Worm (Caenorhabditis elegans) whole organism, L3 larva: Measurements from ENCODE around the gene cyk-1.

Source experiments
- R02D3.7 ChIP-seq: fragments of 150-350 bp; optimal IDR thresholded peaks from 2 replicates; lab custom pipeline; 2014; ENCODE audit warnings: missing biosample characterization, missing genetic modification characterization
- ZK546.5 ChIP-seq: sonication (generic microtip); optimal IDR thresholded peaks from 2 replicates; lab custom pipeline; 2017; ENCODE audit warnings: missing biosample characterization, missing genetic modification characterization
- aly-2 ChIP-seq: fragments of 150-350 bp; optimal IDR thresholded peaks from 2 replicates; lab custom pipeline; 2014; ENCODE audit warnings: missing biosample characterization, missing genetic modification characterization
- ama-1 ChIP-seq: fragments of 150-350 bp; optimal IDR thresholded peaks from 2 replicates; lab custom pipeline; 2018
- ceh-16 ChIP-seq: sonication (generic microtip); optimal IDR thresholded peaks from 2 replicates; lab custom pipeline; 2017; ENCODE audit warnings: missing biosample characterization, missing genetic modification characterization
- ceh-9 ChIP-seq: sonication (generic microtip); optimal IDR thresholded peaks from 2 replicates; lab custom pipeline; 2018; ENCODE audit warnings: missing biosample characterization, missing genetic modification characterization
- daf-12 ChIP-seq: fragments of 150-350 bp; optimal IDR thresholded peaks from 2 replicates; lab custom pipeline; 2014; ENCODE audit warnings: missing biosample characterization, missing genetic modification reagents, missing genetic modification characterization
- egl-5 ChIP-seq: fragments of 150-350 bp; optimal IDR thresholded peaks from 2 replicates; lab custom pipeline; 2017; ENCODE audit warnings: missing biosample characterization, missing genetic modification reagents, missing genetic modification characterization, inconsistent platforms
- elt-1 ChIP-seq: fragments of 150-350 bp; optimal IDR thresholded peaks from 2 replicates; lab custom pipeline; 2014; ENCODE audit warnings: missing biosample characterization, missing genetic modification characterization
- elt-2 ChIP-seq: sonication (generic microtip); optimal IDR thresholded peaks from 2 replicates; lab custom pipeline; 2016; ENCODE audit warnings: missing genetic modification reagents, mild to moderate bottlenecking, missing genetic modification characterization, missing compliant biosample characterization
- elt-3 ChIP-seq, 3 experiments: fragments of 150-350 bp in 1 of 3; sonication (generic microtip) in 2 of 3; optimal IDR thresholded peaks; 2 replicates in 2 of 3; 4 replicates in 1 of 3; lab custom pipeline; 2014 to 2017; ENCODE audit warnings: missing biosample characterization in 3 of 3, missing genetic modification characterization in 3 of 3
- fkh-2 ChIP-seq: fragments of 150-350 bp; optimal IDR thresholded peaks from 2 replicates; lab custom pipeline; 2014; ENCODE audit warnings: missing biosample characterization, missing genetic modification reagents, missing genetic modification characterization
- fos-1 ChIP-seq: fragments of 150-350 bp; optimal IDR thresholded peaks from 2 replicates; lab custom pipeline; 2014; ENCODE audit warnings: missing biosample characterization, missing genetic modification characterization
- hmg-11 ChIP-seq: sonication (generic microtip); optimal IDR thresholded peaks from 2 replicates; lab custom pipeline; 2016; ENCODE audit warnings: missing genetic modification characterization, missing compliant biosample characterization
- jun-1 ChIP-seq: fragments of 150-350 bp; optimal IDR thresholded peaks from 2 replicates; lab custom pipeline; 2014; ENCODE audit warnings: missing biosample characterization, missing genetic modification reagents, missing genetic modification characterization
- lin-15B ChIP-seq: fragments of 150-350 bp; optimal IDR thresholded peaks from 2 replicates; lab custom pipeline; 2014; ENCODE audit warnings: missing biosample characterization, missing genetic modification characterization
- mdl-1 ChIP-seq: fragments of 150-350 bp; optimal IDR thresholded peaks from 2 replicates; lab custom pipeline; 2014; ENCODE audit warnings: missing biosample characterization, missing genetic modification characterization
- mml-1 ChIP-seq: fragments of 150-350 bp; sonication (generic microtip); optimal IDR thresholded peaks from 3 replicates; lab custom pipeline; 2014; ENCODE audit warnings: missing biosample characterization, missing genetic modification characterization
- nfya-1 ChIP-seq: sonication (generic microtip); optimal IDR thresholded peaks from 2 replicates; lab custom pipeline; 2017; ENCODE audit warnings: missing genetic modification characterization, mild to moderate bottlenecking, missing compliant biosample characterization, antibody characterized with exemption, moderate library complexity; ENCODE audit not compliant: insufficient read depth
- nhr-11 ChIP-seq: fragments of 150-350 bp; optimal IDR thresholded peaks from 2 replicates; lab custom pipeline; 2014; ENCODE audit warnings: missing biosample characterization, missing genetic modification characterization
- nhr-12 ChIP-seq: fragments of 150-350 bp; optimal IDR thresholded peaks from 2 replicates; lab custom pipeline; 2014; ENCODE audit warnings: missing biosample characterization, missing genetic modification characterization
- nhr-23 ChIP-seq: fragments of 150-350 bp; optimal IDR thresholded peaks from 2 replicates; lab custom pipeline; 2014; ENCODE audit warnings: missing biosample characterization, missing genetic modification reagents, missing genetic modification characterization
- nhr-237 ChIP-seq: fragments of 150-350 bp; optimal IDR thresholded peaks from 2 replicates; lab custom pipeline; 2014; ENCODE audit warnings: missing biosample characterization, missing genetic modification characterization
- nhr-25 ChIP-seq: sonication (generic microtip); optimal IDR thresholded peaks from 2 replicates; lab custom pipeline; 2017; ENCODE audit warnings: missing biosample characterization, missing genetic modification characterization
- nhr-28 ChIP-seq: fragments of 150-350 bp; optimal IDR thresholded peaks from 2 replicates; lab custom pipeline; 2014; ENCODE audit warnings: missing biosample characterization, missing genetic modification characterization
- nhr-67 ChIP-seq: fragments of 150-350 bp; optimal IDR thresholded peaks from 2 replicates; lab custom pipeline; 2014; ENCODE audit warnings: missing biosample characterization, missing genetic modification characterization
- nhr-77 ChIP-seq: fragments of 150-350 bp; optimal IDR thresholded peaks from 2 replicates; lab custom pipeline; 2014; ENCODE audit warnings: missing biosample characterization, missing genetic modification characterization
- pha-4 ChIP-seq: fragments of 150-350 bp; optimal IDR thresholded peaks from 2 replicates; lab custom pipeline; 2014; ENCODE audit warnings: missing biosample characterization, missing genetic modification reagents, missing genetic modification characterization
- pqm-1 ChIP-seq: fragments of 150-350 bp; optimal IDR thresholded peaks from 2 replicates; lab custom pipeline; 2017; ENCODE audit warnings: missing biosample characterization, missing genetic modification characterization, inconsistent platforms
- skn-1 ChIP-seq: fragments of 150-350 bp; optimal IDR thresholded peaks from 2 replicates; lab custom pipeline; 2014; ENCODE audit warnings: missing biosample characterization, missing genetic modification characterization
- snpc-4 ChIP-seq: fragments of 150-350 bp; optimal IDR thresholded peaks from 2 replicates; lab custom pipeline; 2014; ENCODE audit warnings: missing biosample characterization, missing genetic modification characterization
- tbx-2 ChIP-seq: sonication (generic microtip); optimal IDR thresholded peaks from 2 replicates; lab custom pipeline; 2016; ENCODE audit warnings: mild to moderate bottlenecking, missing genetic modification characterization, missing compliant biosample characterization
- unc-39 ChIP-seq: sonication (generic microtip); optimal IDR thresholded peaks from 4 replicates; lab custom pipeline; 2017; ENCODE audit warnings: missing biosample characterization, missing genetic modification characterization
- unc-62 ChIP-seq: fragments of 150-350 bp; sonication (generic microtip); optimal IDR thresholded peaks from 4 replicates; lab custom pipeline; 2014; ENCODE audit warnings: missing biosample characterization, missing genetic modification reagents, missing genetic modification characterization
- ztf-11 ChIP-seq: fragments of 150-350 bp; optimal IDR thresholded peaks from 2 replicates; lab custom pipeline; 2014; ENCODE audit warnings: missing biosample characterization, missing genetic modification characterization

The cyk-1 gene

DNA sequence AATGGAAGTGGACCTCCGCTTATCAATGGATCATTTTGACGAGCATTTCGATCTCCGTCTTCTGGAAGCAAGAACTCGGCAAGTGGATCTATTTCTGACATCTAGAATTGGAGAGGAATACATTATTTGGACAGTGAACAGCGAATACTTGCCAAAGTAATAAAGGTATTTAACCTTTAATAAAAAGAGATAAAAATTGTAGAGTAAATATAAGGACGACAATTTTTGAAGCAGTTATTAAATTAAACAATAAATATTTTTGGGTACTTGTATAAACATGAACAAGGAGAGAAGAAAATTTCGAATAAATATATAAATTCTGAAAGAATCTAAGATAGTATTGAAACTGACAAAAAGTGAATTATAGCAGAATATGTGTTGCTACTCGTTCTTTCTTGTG is 43.4 kb upstream of the cyk-1 start, which contains the start of gene lin-37:
TSS of gene lin-37 (minus strand) at position 101 of the 400 bp plus-strand sequence.
- TF ChIP-seq nhr-237 (tag; lab: Kevin White, UChicago) = no peak
- TF ChIP-seq elt-1 (tag; lab: Kevin White, UChicago) = no peak
- TF ChIP-seq nhr-25 = no peak
- TF ChIP-seq R02D3.7 = no peak
- TF ChIP-seq jun-1 (tag; lab: Kevin White, UChicago) = no peak
- TF ChIP-seq elt-2 (tag; lab: Kevin White, UChicago) = no peak
- no peak for TF ChIP-seq fos-1 (tag; lab: Kevin White, UChicago)
- TF ChIP-seq pqm-1 (tag; lab: Kevin White, UChicago) = no peak
- TF ChIP-seq ama-1 (lab: Kevin White, UChicago) = no peak
- no peak for TF ChIP-seq elt-3 (tag; optimal IDR thresholded peaks at IDR 0.05; lab: Kevin White, UChicago)
- no peak for TF ChIP-seq nhr-11
- no peak for TF ChIP-seq egl-5 (tag; lab: Kevin White, UChicago)
- no peak for TF ChIP-seq nhr-12 (tag; lab: Kevin White, UChicago)
- no peak for TF ChIP-seq ZK546.5
- no peak for TF ChIP-seq fkh-2 (tag; lab: Kevin White, UChicago)
- no peak for TF ChIP-seq ceh-16
- no peak for TF ChIP-seq nhr-23 (tag; lab: Kevin White, UChicago)
- no peak for TF ChIP-seq mdl-1 (tag; lab: Kevin White, UChicago)
- no peak for TF ChIP-seq daf-12 (tag; lab: Kevin White, UChicago)
- TF ChIP-seq skn-1 = no peak

ce11 chrIII:7069981-7070380 is 41.0 kb upstream of the cyk-1 start, which contains the start of gene tmem-17:
Gene tmem-17, plus strand, starts transcription at chrIII:7070281.
- TF ChIP-seq tbx-2 (no peak), elt-3 (tag; optimal IDR thresholded peaks at IDR 0.05; lab: Kevin White, UChicago) (no peak), ceh-9 (tag; lab: Kevin White, UChicago) (no peak), lin-15B (tag; lab: Kevin White, UChicago) (no peak)

ce11 chrIII:7068520-7069113 is 39.6 kb upstream of the cyk-1 start, which contains the start of the genes ubc-18 and R01H2.8:
Gene ubc-18, minus strand, starts transcription at chrIII:7068570.
Gene R01H2.8, plus strand, starts transcription at chrIII:7069063.
- TF ChIP-seq unc-62 (GFP tag; lab: Kevin White, UChicago) (no peak), nfya-1 (peak; percentile 46), pha-4 (tag; lab: Kevin White, UChicago) (peak; percentile 69), ztf-11 (tag; lab: Kevin White, UChicago) (no peak), lin-15B (tag; lab: Kevin White, UChicago) (peak; percentile 52), mml-1 (tag; lab: Kevin White, UChicago) (no peak), nhr-67 (tag; lab: Kevin White, UChicago) (no peak), nhr-12 (tag; lab: Kevin White, UChicago) (no peak), nhr-23 (tag; lab: Kevin White, UChicago) (peak; percentile 25), hmg-11 (peak; percentile 55), snpc-4 (tag; lab: Kevin White, UChicago) (peak; percentile 32), fos-1 (tag; lab: Kevin White, UChicago) (no peak)

DNA sequence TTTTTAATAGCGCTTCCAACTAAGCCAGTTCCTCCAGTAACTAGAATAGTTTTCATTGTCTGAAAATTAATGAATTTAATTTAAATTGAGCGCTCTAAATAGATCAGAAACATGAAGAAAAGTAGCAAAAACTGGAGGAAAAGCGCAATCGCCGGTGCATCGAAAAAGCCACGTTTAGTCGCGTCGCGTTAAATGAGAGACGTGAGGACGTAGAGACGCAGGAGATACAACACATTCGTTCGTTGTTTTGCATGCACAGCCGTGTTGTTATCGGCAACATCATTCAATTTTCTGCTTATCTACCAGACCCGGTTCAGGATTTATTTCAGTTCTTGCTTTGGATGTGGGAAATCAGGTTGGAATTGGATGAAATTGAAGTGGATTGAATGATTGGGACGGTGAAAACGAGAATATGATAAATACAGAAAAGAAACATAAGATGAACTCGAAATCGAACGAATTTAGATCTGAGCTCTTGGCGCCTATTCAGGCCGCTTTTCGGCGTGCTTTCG is 38.4 kb upstream of the cyk-1 start, which contains the start of gene ger-1:
TSS of gene ger-1 (minus strand) at position 93 of the 512 bp plus-strand sequence.
- no peak for TF ChIP-seq elt-1 (tag; lab: Kevin White, UChicago)
- peak; percentile 23 for TF ChIP-seq elt-2 (tag; lab: Kevin White, UChicago)
- TF ChIP-seq nhr-28 (tag; lab: Kevin White, UChicago) = no peak

DNA sequence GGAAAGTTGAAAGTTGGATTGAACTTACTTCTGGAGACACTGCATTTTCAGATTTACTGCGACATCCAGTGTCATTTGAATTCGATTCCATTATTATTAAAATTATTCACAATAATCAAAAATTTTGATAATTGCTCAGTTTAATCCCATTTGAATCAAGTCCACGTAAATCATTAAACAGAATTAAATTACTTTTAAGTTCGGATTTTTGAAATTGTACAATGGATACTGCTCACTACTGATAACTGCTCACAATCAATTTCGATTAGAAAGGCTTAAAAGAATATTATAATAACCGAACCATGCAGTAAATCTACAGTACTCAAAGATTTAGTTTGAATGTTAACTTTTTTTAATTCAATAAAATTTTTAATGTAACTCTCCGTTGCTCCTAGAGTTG is 35.2 kb upstream of the cyk-1 start, which contains the start of gene R01H2.4:
TSS of gene R01H2.4 (minus strand) at position 101 of the 400 bp plus-strand sequence.
- TF ChIP-seq ZK546.5 (no peak), unc-39 (tag; lab: Kevin White, UChicago) (no peak), nhr-77 (tag; lab: Kevin White, UChicago) (no peak), elt-3 (tag; optimal IDR thresholded peaks at IDR 0.05; lab: Kevin White, UChicago) (no peak), ceh-16 (no peak), mml-1 (tag; lab: Kevin White, UChicago) (no peak), ztf-11 (tag; lab: Kevin White, UChicago) (no peak), nhr-12 (tag; lab: Kevin White, UChicago) (no peak), lin-15B (tag; lab: Kevin White, UChicago) (no peak), aly-2 (no peak)
